Fruit fly (Drosophila melanogaster): ENCODE measurements around the gene Lsd-2.

The Lsd-2 gene

dm6 chrX:15120116-15120515 is 44.1 kb upstream of the Lsd-2 start (continued):
- TF ChIP-seq tup (GFP tag; optimal IDR thresholded peaks at IDR 0.05), result no peak
- TF ChIP-seq Ets97D (GFP tag; optimal IDR thresholded peaks at IDR 0.05), result no peak
- no peak for TF ChIP-seq Hr39 (optimal IDR thresholded peaks at IDR 0.05)
- TF ChIP-seq CG15514 (GFP tag; optimal IDR thresholded peaks at IDR 0.05), result peak; percentile 38
- peak; percentile 36; the same call in 1 of the 2 replicates for TF ChIP-seq wdn (GFP tag; IDR thresholded peaks at IDR 0.05)
- TF ChIP-seq CG12942 (GFP tag; optimal IDR thresholded peaks at IDR 0.05), result no peak
- no peak for TF ChIP-seq fd96Cb (tag; optimal IDR thresholded peaks at IDR 0.05)
- TF ChIP-seq NFAT (GFP tag; IDR thresholded peaks at IDR 0.05), result peak; percentile 10; the same call in 1 of the 2 replicates
- no peak for TF ChIP-seq CG6272 (GFP tag; IDR thresholded peaks at IDR 0.05)
- peak; percentile 39 for TF ChIP-seq sd (tag; optimal IDR thresholded peaks at IDR 0.05)
- no peak for TF ChIP-seq Neu2 (GFP tag; optimal IDR thresholded peaks at IDR 0.05; ENCODE audit: borderline replicate concordance)
- no peak for TF ChIP-seq ken (GFP tag; IDR thresholded peaks at IDR 0.05)
- peak; percentile 27 to 33 for TF ChIP-seq dpn (GFP tag; optimal IDR thresholded peaks at IDR 0.05)
- TF ChIP-seq E2f1 (GFP tag; IDR thresholded peaks at IDR 0.05), result no peak
- TF ChIP-seq CG12236 (GFP tag; optimal IDR thresholded peaks at IDR 0.05), result no peak
- TF ChIP-seq Dad (GFP tag; optimal IDR thresholded peaks at IDR 0.05), result no peak
- TF ChIP-seq jigr1 (GFP tag; IDR thresholded peaks at IDR 0.05), result no peak
- TF ChIP-seq Xrp1 (GFP tag; IDR thresholded peaks at IDR 0.05), result 0 out of 2 replicates have a peak, but pooled peaks have one; percentile 25
- TF ChIP-seq Taf1 (GFP tag; IDR thresholded peaks at IDR 0.05), result no peak; the same call in 1 of the 2 replicates
- no peak for TF ChIP-seq CG10654 (GFP tag; optimal IDR thresholded peaks at IDR 0.05)
- TF ChIP-seq Chrac-16 (GFP tag; optimal IDR thresholded peaks at IDR 0.05), result no peak
- TF ChIP-seq lola (GFP tag; optimal IDR thresholded peaks at IDR 0.05), result no peak
- no peak for TF ChIP-seq CG13894 (tag; optimal IDR thresholded peaks at IDR 0.05)
- TF ChIP-seq tgo (GFP tag; IDR thresholded peaks at IDR 0.05), result no peak
- TF ChIP-seq crol (GFP tag; IDR thresholded peaks at IDR 0.05), result no peak
- no peak for TF ChIP-seq H2.0 (GFP tag; IDR thresholded peaks at IDR 0.05)
- no peak for TF ChIP-seq Dref (GFP tag; IDR thresholded peaks at IDR 0.05)
- TF ChIP-seq maf-S (GFP tag; optimal IDR thresholded peaks at IDR 0.05), result peak; percentile 24
- no peak for TF ChIP-seq ro (GFP tag; IDR thresholded peaks at IDR 0.05)
- no peak for TF ChIP-seq corto (GFP tag; optimal IDR thresholded peaks at IDR 0.05)
- TF ChIP-seq Dbx (GFP tag; IDR thresholded peaks at IDR 0.05), result peak; percentile 48; the same call in 2 of the 3 replicates
- TF ChIP-seq gem (tag; optimal IDR thresholded peaks at IDR 0.05), result peak; percentile 61
- peak; percentile 81 for TF ChIP-seq CG9932 (GFP tag; IDR thresholded peaks at IDR 0.05)
- TF ChIP-seq CG11456 (GFP tag; IDR thresholded peaks at IDR 0.05), result no peak
- no peak for TF ChIP-seq Hey (tag; optimal IDR thresholded peaks at IDR 0.05)
- TF ChIP-seq Xbp1 (GFP tag; optimal IDR thresholded peaks at IDR 0.05), result peak; percentile 3
- TF ChIP-seq nau (GFP tag; optimal IDR thresholded peaks at IDR 0.05), result no peak
- no peak for TF ChIP-seq Sry-β (GFP tag; optimal IDR thresholded peaks at IDR 0.05)
- peak; percentile 38 for TF ChIP-seq CG18619 (GFP tag; optimal IDR thresholded peaks at IDR 0.05)
- peak; percentile 50 for TF ChIP-seq Oli (tag; optimal IDR thresholded peaks at IDR 0.05)
- TF ChIP-seq HHEX (GFP tag; optimal IDR thresholded peaks at IDR 0.05), result peak; percentile 34
- no peak for TF ChIP-seq jing (GFP tag; optimal IDR thresholded peaks at IDR 0.05)
- TF ChIP-seq Dip3 (GFP tag; optimal IDR thresholded peaks at IDR 0.05), result peak; percentile 54
- TF ChIP-seq btn (GFP tag; optimal IDR thresholded peaks at IDR 0.05), result no peak
- TF ChIP-seq ttk (GFP tag; IDR thresholded peaks at IDR 0.05), result 0 out of 2 replicates have a peak, but pooled peaks have one; percentile 15
- TF ChIP-seq Hsf (GFP tag; optimal IDR thresholded peaks at IDR 0.05), result no peak
- no peak for TF ChIP-seq Dp (GFP tag; optimal IDR thresholded peaks at IDR 0.05)
- no peak for TF ChIP-seq Optix (GFP tag; IDR thresholded peaks at IDR 0.05)
- TF ChIP-seq CG32772 (GFP tag; IDR thresholded peaks at IDR 0.05), result peak; percentile 19; the same call in 1 of the 2 replicates
- no peak for TF ChIP-seq yki (optimal IDR thresholded peaks at IDR 0.05)
- TF ChIP-seq CG7357 (GFP tag; IDR thresholded peaks at IDR 0.05), result 0 out of 3 replicates have a peak, but pooled peaks have one; percentile 24
- no peak for TF ChIP-seq cg (GFP tag; optimal IDR thresholded peaks at IDR 0.05)
- no peak for TF ChIP-seq CG3163 (GFP tag; optimal IDR thresholded peaks at IDR 0.05)
